Fruit fly (Drosophila melanogaster): Measurements from ENCODE around the gene CG1628.

CG1628 gene

DNA sequence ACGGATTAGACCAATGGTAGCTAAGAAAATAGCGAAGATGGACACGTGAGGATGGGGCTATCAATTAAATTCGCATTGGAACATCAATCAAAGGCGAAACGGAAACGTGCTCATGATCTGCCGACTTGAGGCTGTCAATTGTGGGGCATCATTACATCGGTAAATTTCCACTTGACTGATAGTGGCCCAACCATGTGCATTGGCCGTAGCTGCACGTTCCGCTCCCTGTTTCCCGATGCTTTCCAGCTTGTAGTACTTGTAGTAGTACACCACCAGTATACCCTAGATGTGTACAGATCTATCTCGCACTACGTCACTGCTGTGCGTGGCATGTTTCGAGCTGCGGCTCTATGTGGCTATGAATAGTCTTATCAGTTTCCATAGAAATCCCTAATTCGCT is 3.2 kb downstream of the CG1628 start:
- TF ChIP-seq noc (tag; optimal IDR thresholded peaks at IDR 0.05): no peak

DNA sequence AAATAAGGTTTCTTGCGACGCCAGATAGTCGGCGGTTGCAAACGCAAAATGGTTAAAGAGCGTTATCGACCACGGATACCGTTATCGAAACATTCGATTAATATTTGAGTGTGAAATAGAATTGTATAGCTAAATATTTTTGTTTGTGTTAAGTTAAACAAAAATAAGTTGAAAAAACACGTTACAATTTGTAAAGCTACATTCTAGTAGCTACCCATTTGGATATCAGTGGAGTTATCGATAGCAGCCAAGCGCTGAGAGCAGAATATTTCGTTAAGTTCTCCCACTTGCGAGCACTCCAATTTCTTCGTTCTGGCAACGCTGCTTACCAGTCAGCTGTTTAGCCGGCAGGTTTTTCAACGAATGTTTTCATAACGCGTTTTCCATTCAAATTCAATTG is 6.7 kb downstream of the CG1628 start, which contains the start of the genes Hmr and CG2124:
Gene Hmr, minus strand, starts transcription at position 43 of the 400 bp plus-strand sequence.
Gene CG2124, plus strand, starts transcription at position 310 of the 400 bp plus-strand sequence.
- no peak for TF ChIP-seq noc (tag; optimal IDR thresholded peaks at IDR 0.05)

DNA sequence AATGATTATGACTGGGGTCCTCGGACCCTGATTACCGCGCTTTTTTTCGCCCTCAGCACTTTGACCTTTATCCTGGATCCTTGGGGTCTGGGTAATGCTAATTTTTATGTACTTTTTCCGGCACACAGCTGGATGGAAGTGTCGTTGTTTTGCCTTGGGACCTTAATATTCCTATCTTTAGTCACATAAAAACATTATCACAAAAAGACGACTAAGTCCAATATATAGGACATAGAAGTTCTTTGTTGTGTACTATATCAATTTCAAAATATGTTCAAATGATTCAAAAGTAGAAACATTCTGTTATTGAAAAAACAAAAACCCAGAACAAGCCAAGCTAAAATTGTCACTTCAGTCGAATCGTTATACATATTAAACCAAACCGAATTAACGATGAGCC is 13.7 kb downstream of the CG1628 start, which contains the start of gene Rab9D:
Gene Rab9D, plus strand, starts transcription at position 301 of the 400 bp plus-strand sequence.
- TF ChIP-seq noc (tag; optimal IDR thresholded peaks at IDR 0.05): no peak

DNA sequence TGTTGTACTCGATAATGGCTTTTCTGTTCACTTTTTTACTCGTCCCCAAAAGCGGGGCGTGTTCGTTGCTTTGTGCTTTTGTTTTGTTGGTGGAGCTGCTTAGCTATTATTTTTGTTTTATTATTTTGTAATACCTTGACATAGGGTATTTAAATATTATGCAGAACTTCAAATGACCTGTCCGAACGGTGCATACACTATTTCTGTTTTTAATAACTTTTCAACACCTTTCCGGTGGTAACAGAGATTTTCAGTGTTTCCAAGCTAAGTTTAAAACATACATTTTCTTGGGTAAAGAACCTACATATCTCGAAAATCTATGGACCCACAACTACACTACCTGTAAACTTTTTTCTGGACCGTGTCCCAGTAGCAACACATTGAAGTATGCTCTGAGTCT is 15.1 kb downstream of the CG1628 start:
- peak; percentile 56 for TF ChIP-seq noc (tag; optimal IDR thresholded peaks at IDR 0.05)

DNA sequence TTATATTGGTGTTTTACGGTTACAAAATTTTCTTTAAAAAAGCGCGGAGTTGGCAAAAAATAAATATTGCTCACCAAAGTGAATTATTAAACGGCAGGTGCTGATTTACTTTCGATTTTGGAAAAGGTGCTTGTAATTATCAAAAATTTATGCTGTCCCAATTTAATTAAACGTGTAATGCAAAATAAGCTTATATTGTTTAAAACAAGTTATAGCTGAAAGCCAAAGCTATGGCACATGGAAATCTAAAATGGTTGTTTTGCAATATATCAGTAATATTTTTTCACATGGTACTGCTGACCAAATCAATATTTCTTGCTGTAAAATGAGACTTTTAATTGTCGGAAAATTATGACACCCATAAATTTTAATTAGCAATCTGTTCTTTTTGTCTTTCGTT is 16.3 kb downstream of the CG1628 start:
- TF ChIP-seq noc (tag; optimal IDR thresholded peaks at IDR 0.05): no peak

DNA sequence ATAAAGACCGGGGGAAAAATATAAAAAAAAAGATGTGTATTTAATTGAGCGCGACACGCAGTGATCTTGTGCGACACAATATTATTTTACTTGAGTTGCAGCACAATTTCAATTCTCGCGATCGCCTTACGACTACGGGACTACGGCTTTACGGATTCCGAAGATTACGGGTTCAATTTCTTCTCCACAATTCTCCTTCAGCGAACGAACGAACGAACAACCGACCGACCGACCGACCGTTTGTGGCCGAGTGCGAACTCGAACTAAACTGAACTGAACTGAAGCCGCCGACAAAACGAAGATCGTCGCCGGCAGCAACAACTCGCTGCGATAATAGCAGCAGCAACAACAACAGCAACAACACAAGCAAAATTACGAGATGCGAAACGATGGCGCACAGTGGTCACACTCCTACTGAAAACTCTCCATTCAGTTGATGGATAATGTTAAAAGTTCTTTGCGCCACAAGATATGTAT is 17.3 kb downstream of the CG1628 start, which contains the start of gene spri:
Gene spri, minus strand, starts transcription at position 265 of the 477 bp plus-strand sequence.
- peak; percentile 31 for TF ChIP-seq noc (tag; optimal IDR thresholded peaks at IDR 0.05)

DNA sequence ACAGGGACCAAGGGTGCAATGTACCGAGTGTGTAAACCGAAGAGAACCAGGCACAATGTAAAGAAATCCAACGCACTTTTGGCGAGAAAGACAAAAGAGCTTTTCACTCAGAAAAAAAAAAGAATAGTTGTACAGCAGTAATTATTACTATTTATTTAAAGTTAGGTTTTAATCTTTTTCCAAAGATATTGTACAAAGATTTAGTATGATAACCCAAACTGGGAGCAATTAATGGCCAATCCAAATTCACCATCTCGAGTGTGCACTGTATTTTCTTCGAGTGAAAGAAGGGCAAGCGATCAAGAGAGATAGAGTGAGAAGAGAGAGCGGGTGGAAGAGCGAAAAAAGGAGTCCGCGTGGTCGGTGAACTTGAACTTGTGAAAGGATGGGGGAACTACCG is 18.1 kb downstream of the CG1628 start:
- TF ChIP-seq noc (tag; optimal IDR thresholded peaks at IDR 0.05): no peak

DNA sequence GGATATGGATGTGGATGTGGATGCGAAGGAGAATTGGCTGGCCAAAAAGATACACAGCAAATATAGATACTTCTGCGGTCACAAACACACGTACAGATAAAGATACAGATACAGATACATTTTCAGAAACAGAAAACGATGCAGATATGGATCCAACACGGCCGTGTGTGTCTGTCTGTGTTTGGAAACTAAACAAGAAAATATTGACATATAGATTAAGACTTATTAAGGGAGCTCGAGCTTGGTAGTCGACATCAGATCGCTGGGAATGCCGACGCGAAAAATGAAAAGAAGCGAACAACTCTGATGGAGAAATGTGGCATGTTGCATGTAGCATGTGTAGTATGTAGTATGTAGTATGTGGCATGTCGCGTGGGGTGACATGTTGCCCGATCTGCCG is 20.4 kb downstream of the CG1628 start:
- no peak for TF ChIP-seq noc (tag; optimal IDR thresholded peaks at IDR 0.05)

DNA sequence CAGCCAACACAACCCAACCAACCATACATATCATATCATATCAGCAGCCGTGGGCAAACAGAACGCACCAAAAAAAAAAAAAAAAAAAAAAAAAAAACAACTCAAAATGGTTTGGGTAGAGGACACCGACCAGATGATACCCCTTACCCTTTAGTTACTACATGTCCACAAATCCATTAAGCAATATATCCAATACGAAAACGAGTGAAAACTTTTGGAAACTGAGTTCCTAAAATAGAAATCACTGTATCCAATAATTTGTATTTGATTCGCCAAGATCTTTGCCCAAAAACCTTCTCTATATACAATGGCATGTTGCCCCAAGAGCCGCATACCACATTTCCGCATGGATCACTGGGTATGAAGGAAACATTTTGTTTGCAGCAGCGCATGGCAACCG is 21.0 kb downstream of the CG1628 start:
- no peak for TF ChIP-seq noc (tag; optimal IDR thresholded peaks at IDR 0.05)

DNA sequence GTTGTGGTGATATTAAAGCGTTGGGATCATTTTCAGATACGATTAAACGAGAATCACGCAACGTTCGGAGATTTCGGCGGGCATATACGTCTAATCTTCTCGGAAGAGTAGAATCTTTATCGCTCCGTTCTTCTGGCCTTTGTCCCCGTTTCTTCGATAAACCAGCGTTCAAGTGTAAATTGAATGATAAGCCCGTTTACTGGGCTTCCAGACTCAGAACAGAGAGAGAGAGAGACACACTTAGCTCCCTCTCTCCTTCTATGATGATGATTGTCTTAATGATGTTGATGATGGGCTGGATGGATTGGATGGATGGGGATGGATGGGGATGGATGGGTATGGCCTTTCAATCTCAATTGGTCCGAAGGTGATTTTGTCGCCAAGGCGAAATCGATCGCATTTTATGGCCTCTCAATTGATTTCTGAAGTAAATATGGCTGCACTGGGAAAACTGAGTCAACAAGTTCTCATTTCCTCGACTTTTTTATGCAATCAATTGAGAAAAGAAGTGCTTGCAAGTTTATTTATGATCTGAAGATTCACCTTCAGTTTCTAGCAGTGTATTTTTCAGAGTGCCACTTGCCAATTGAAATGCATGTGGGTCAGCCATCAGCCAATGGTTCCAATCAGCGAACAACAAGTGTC is 21.9 kb downstream of the CG1628 start:
- TF ChIP-seq noc (tag; optimal IDR thresholded peaks at IDR 0.05): no peak

DNA sequence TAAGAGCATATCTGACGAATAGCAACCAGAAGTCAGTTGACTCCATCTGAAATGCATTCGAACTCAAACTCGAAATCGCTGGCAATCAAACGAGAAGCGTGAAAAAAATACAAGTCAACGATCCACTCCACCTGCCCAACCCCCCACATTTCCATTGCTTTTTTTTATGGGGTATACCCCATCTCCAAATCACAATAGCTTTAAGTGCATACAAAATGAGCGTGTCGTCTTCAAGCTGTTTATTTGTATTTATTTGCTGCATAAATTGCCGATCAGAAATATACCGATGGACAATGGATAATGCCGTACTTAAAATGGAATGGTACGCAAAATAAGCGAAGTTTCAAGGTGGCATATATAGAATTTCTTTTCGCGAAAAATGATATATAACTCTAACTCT is 22.9 kb downstream of the CG1628 start:
- TF ChIP-seq noc (tag; optimal IDR thresholded peaks at IDR 0.05): no peak

DNA sequence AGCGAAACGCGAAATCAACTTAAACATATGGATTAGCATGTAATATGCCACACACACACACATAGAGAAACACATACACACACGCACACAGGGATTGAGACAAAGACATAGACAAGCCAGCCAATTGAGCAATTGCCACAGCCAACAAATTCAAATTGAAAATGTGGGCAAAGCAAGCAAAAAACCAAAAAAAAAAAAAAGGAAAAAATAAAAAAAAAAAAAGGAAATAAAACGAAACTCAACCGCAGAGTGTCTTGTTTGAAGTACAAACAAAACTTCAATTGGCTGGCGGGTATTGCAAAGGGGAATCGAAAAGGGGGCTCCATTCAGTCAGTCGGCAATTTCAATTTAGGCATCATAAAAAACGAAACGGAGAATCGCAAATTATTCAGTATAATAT is 24.7 kb downstream of the CG1628 start:
- no peak for TF ChIP-seq noc (tag; optimal IDR thresholded peaks at IDR 0.05)

DNA sequence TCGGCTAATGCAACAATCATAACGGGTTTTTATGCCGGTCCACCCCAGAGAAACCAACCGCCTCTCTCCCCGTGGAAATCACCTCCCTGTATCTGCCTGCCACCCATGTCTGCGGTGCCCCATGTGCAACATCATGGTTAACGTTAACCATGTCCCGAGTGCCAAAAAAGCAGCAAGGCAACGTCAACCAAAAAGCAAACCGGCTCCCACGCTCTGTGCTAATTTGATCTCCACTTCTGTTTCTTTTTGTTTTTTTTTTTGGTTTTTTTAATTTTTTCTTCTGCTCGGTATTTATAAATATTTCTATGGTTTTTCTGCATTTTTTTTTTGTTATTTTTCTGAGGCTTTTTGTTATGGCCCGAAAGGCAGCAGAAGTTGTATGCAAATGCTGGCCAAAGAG is 25.5 kb downstream of the CG1628 start:
- TF ChIP-seq noc (tag; optimal IDR thresholded peaks at IDR 0.05): no peak

DNA sequence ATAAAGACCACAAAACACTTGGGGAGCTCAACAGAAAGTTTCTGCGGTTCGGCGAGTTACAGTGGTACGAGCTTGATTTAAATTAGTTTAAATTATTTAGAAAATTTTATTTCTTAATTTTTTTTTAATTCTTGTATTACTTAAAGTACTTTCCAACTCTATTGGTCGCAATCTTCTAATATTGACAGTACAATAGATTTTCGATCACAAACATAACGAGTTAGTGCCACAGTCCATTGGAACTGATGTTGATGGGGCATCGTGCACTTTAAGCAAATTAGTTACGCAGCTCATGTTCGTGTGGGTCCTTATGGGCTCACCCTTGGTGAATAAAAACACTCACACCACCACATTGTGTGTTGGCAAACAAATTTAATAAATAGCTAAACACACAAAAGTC is 29.0 kb downstream of the CG1628 start:
- no peak for TF ChIP-seq noc (tag; optimal IDR thresholded peaks at IDR 0.05)

DNA sequence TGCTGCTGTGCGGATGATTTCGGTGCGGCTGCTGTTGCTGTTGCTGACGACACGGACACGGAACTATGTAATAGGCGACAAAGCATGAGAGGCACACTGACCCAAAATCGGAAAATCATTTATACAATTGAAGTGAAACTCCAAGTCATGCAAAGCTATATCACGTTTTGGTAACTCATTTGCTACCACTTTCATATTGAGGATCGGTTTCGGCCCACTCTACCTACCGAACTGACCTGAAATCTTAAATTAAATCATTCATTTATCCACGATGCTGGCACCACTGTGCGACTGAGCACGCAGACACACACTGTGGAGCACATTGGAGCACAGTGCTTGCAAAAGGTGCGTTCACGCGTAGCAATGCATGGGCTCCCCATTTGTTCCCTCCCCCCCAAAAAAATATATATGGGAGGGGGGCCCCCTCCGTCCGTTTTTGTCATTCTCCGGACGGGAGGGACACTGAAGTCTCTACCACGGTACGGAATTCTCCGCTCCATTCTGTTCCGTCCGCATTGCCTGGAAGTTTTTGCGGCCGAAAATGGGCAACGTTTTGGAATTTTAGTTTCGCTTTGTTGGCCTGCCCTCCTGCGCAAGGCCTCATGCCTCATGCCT is 32.3 kb downstream of the CG1628 start:
- TF ChIP-seq noc (tag; optimal IDR thresholded peaks at IDR 0.05): no peak

DNA sequence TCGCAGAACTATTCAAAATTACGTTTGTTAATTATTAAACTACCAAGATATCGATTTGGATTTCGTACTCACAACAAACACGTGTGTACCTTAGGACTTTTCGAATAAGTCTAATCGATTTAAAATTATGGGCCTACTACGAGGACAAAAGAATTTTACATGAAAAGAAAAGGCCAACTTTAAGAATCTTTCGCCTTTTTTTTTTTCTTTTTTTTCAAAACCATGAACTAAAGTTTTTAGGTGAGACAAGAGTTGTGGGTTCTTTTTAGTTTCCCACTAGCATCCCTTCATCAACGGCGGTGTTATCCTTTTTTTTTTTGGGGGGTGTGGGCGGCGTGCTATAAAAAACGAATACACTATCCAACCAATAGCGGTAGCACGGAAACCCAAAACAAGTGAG is 36.0 kb downstream of the CG1628 start, which contains the start of gene CG15296:
Gene CG15296, minus strand, starts transcription at position 101 of the 400 bp plus-strand sequence.
- no peak for TF ChIP-seq noc (tag; optimal IDR thresholded peaks at IDR 0.05)

DNA sequence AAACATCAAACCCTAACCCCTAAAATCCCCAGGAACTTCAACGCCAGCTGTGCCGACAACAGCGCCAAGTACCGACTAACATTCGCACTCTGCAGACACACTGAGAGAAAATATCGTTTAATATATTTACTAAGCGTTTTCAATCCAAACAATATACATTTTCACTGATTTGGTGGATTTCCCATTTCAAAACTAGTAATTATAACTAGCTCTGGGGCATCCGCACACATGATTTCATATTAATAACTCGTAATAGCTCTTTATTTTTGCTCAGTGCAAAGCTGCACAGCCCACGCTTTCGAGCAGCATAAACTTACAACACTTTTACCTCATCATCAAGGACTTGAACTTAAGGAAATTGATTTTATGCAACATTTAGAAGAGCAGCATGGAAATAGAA is 38.4 kb downstream of the CG1628 start:
- no peak for TF ChIP-seq noc (tag; optimal IDR thresholded peaks at IDR 0.05)

All from whole organism, larva.